Fruit fly (Drosophila melanogaster): Measurements from ENCODE around the gene CG18048.

CG18048 gene

dm6 chr3R:6353624-6354352 lies 7.9 kb downstream of the CG18048 start (continued):
- TF ChIP-seq Ptx1 (GFP tag; IDR thresholded peaks at IDR 0.05) (peak; percentile 67), sqz (GFP tag; optimal IDR thresholded peaks at IDR 0.05) (no peak), az2 (GFP tag; optimal IDR thresholded peaks at IDR 0.05) (peak; percentile 81), CG8944 (GFP tag; optimal IDR thresholded peaks at IDR 0.05) (peak; percentile 48), z (GFP tag; IDR thresholded peaks at IDR 0.05) (peak; percentile 79), CG17568 (GFP tag; optimal IDR thresholded peaks at IDR 0.05) (peak; percentile 47), salm (tag; optimal IDR thresholded peaks at IDR 0.05) (peak; percentile 55), CG12744 (GFP tag; optimal IDR thresholded peaks at IDR 0.05) (no peak), CG11723 (GFP tag; optimal IDR thresholded peaks at IDR 0.05) (no peak), br (optimal IDR thresholded peaks at IDR 0.05) (no peak), zf30C (GFP tag; optimal IDR thresholded peaks at IDR 0.05) (no peak), Neu2 (GFP tag; optimal IDR thresholded peaks at IDR 0.05; ENCODE audit: borderline replicate concordance) (no peak), pho (GFP tag; optimal IDR thresholded peaks at IDR 0.05) (peak; percentile 56), CG17359 (tag; optimal IDR thresholded peaks at IDR 0.05) (peak; percentile 80), bbx (GFP tag; IDR thresholded peaks at IDR 0.05; ENCODE audit: partially characterized antibody) (no peak), CG4854 (GFP tag; optimal IDR thresholded peaks at IDR 0.05) (peak; percentile 41), unpg (GFP tag; optimal IDR thresholded peaks at IDR 0.05) (no peak), hbn (GFP tag; IDR thresholded peaks at IDR 0.05; ENCODE audit: partially characterized antibody) (no peak), CG17802 (tag; optimal IDR thresholded peaks at IDR 0.05) (peak; percentile 28), Opbp (GFP tag; IDR thresholded peaks at IDR 0.05; ENCODE audit: partially characterized antibody) (no peak), Hand (GFP tag; optimal IDR thresholded peaks at IDR 0.05) (peak; percentile 66), Lim3 (GFP tag; IDR thresholded peaks at IDR 0.05) (no peak), Bteb2 (GFP tag; optimal IDR thresholded peaks at IDR 0.05) (peak; percentile 68), nom (GFP tag; optimal IDR thresholded peaks at IDR 0.05) (no peak), ap (GFP tag; IDR thresholded peaks at IDR 0.05) (0 out of 2 replicates have a peak, but pooled peaks have one; percentile 32), CG30403 (GFP tag; optimal IDR thresholded peaks at IDR 0.05) (peak; percentile 86), Chrac-16 (GFP tag; optimal IDR thresholded peaks at IDR 0.05) (peak; percentile 69), sob (GFP tag; IDR thresholded peaks at IDR 0.05) (0 out of 2 replicates have a peak, but pooled peaks have one; percentile 34), pnt (GFP tag; optimal IDR thresholded peaks at IDR 0.05) (peak; percentile 31), HHEX (GFP tag; optimal IDR thresholded peaks at IDR 0.05) (peak; percentile 69), cwo (GFP tag; optimal IDR thresholded peaks at IDR 0.05) (peak; percentile 71), CG5180 (GFP tag; optimal IDR thresholded peaks at IDR 0.05) (peak; percentile 71), NC2β (GFP tag; optimal IDR thresholded peaks at IDR 0.05) (peak; percentile 39), CG1024 (GFP tag; IDR thresholded peaks at IDR 0.05) (0 out of 2 replicates have a peak, but pooled peaks have one; percentile 10), CG11398 (GFP tag; optimal IDR thresholded peaks at IDR 0.05) (no peak), CG14667 (GFP tag; IDR thresholded peaks at IDR 0.05) (no peak), CG7839 (tag; optimal IDR thresholded peaks at IDR 0.05) (no peak), YL-1 (GFP tag; optimal IDR thresholded peaks at IDR 0.05) (no peak), Atf-2 (GFP tag; optimal IDR thresholded peaks at IDR 0.05) (peak; percentile 65), nerfin-2 (GFP tag; IDR thresholded peaks at IDR 0.05; ENCODE audit: partially characterized antibody) (0 out of 2 replicates have a peak, but pooled peaks have one; percentile 34), CG1647 (GFP tag; optimal IDR thresholded peaks at IDR 0.05) (no peak), ssp (GFP tag; IDR thresholded peaks at IDR 0.05) (no peak; the same call in 1 of the 2 replicates), CG31224 (GFP tag; IDR thresholded peaks at IDR 0.05) (no peak), tup (GFP tag; optimal IDR thresholded peaks at IDR 0.05) (peak; percentile 16), ci (GFP tag; IDR thresholded peaks at IDR 0.05) (peak; percentile 55; the same call in 1 of the 3 replicates), Fer2 (tag; optimal IDR thresholded peaks at IDR 0.05) (no peak), HLH3B (GFP tag; IDR thresholded peaks at IDR 0.05) (peak; percentile 45; the same call in 1 of the 2 replicates), ham (GFP tag; IDR thresholded peaks at IDR 0.05) (no peak), CG3407 (GFP tag; optimal IDR thresholded peaks at IDR 0.05) (no peak)
